Fruit fly (Drosophila melanogaster) whole organism, prepupa: Measurements from ENCODE around the gene ppk5.

Source experiments
- CG10631 ChIP-seq: fragments of 200-800 bp; sonication (Bioruptor generic); optimal IDR thresholded peaks from 2 replicates; lab custom pipeline; 2016; ENCODE audit warnings: missing biosample characterization, missing genetic modification characterization
- CG11902 ChIP-seq: fragments of 200-800 bp; sonication (Bioruptor generic); optimal IDR thresholded peaks from 3 replicates; lab custom pipeline; 2016; ENCODE audit warnings: missing biosample characterization, missing genetic modification characterization
- CG8632 ChIP-seq: fragments of 200-800 bp; sonication (Bioruptor generic); optimal IDR thresholded peaks from 3 replicates; lab custom pipeline; 2016; ENCODE audit warnings: missing biosample characterization, missing genetic modification characterization
- Gug ChIP-seq: fragments of 200-800 bp; sonication (Bioruptor generic); IDR thresholded peaks from 2 replicates; pipeline ENCODE4 v1.3.6; 2022; ENCODE audit warnings: missing biosample characterization, missing genetic modification characterization

- TF ChIP-seq Gug (GFP tag; lab: Robert Waterston, UW) (no peak), CG8632 (no peak), CG11902 (GFP tag; lab: Kevin White, UChicago) (no peak), CG10631 (GFP tag; lab: Kevin White, UChicago) (no peak)
Observed at dm6 chr3L:21533270-21533948, 1.1 kb upstream of the ppk5 start, which contains the start of gene Mkrn1.
